Worm (Caenorhabditis elegans) whole organism, L1 larva: ENCODE measurements around the gene T25B6.5.
A peak's percentile ranks its signal among the peaks of the same experiment; 100 is the strongest.

Source experiments
- C34B4.2 ChIP-seq: sonication (generic microtip); optimal IDR thresholded peaks from 2 replicates; lab custom pipeline; 2017; ENCODE audit warnings: mild to moderate bottlenecking, missing genetic modification characterization, missing compliant biosample characterization
- alr-1 ChIP-seq: fragments of 200-800 bp; sonication (Bioruptor generic); optimal IDR thresholded peaks from 2 replicates; lab custom pipeline; 2018; ENCODE audit warnings: borderline replicate concordance, mild to moderate bottlenecking, missing genetic modification characterization, missing compliant biosample characterization
- ama-1 ChIP-seq: fragments of 150-350 bp; optimal IDR thresholded peaks from 2 replicates; lab custom pipeline; 2014
- ceh-8 ChIP-seq: fragments of 200-800 bp; sonication (Bioruptor generic); optimal IDR thresholded peaks from 2 replicates; lab custom pipeline; 2018; ENCODE audit warnings: mild to moderate bottlenecking, missing genetic modification characterization, moderate library complexity, missing compliant biosample characterization
- ceh-82 ChIP-seq, 3 experiments: fragments of 150-350 bp in 1 of 3; sonication (generic microtip) in 2 of 3; optimal IDR thresholded peaks; 2 replicates each; lab custom pipeline; 2014 to 2017; ENCODE audit warnings: missing biosample characterization in 3 of 3, missing genetic modification characterization in 3 of 3
- ceh-90 ChIP-seq: sonication (generic microtip); optimal IDR thresholded peaks from 2 replicates; lab custom pipeline; 2016; ENCODE audit warnings: missing genetic modification characterization, missing compliant biosample characterization
- ces-1 ChIP-seq: fragments of 150-350 bp; optimal IDR thresholded peaks from 2 replicates; lab custom pipeline; 2014; ENCODE audit warnings: missing biosample characterization, missing genetic modification reagents, missing genetic modification characterization
- dpl-1 ChIP-seq, 3 experiments: fragments of 150-350 bp in 2 of 3; sonication (generic microtip) in 1 of 3; optimal IDR thresholded peaks; 2 replicates each; lab custom pipeline; 2014 to 2017; ENCODE audit warnings: missing biosample characterization in 3 of 3, missing genetic modification characterization in 3 of 3, missing genetic modification reagents in 3 of 3
- dsc-1 ChIP-seq: sonication (generic microtip); optimal IDR thresholded peaks from 2 replicates; lab custom pipeline; 2016; ENCODE audit warnings: mild to moderate bottlenecking, missing genetic modification characterization, missing compliant biosample characterization
- egl-13 ChIP-seq: sonication (generic microtip); optimal IDR thresholded peaks from 2 replicates; lab custom pipeline; 2016; ENCODE audit warnings: missing genotype, missing genetic modification reagents, missing genetic modification characterization, missing compliant biosample characterization
- elt-2 ChIP-seq: sonication (generic microtip); optimal IDR thresholded peaks from 2 replicates; lab custom pipeline; 2016; ENCODE audit warnings: missing genetic modification characterization, mild to moderate bottlenecking, inconsistent platforms, missing compliant biosample characterization, missing genetic modification reagents
- fkh-10 ChIP-seq: sonication (generic microtip); optimal IDR thresholded peaks from 2 replicates; lab custom pipeline; 2017; ENCODE audit warnings: missing biosample characterization, missing genetic modification reagents, missing genetic modification characterization
- fkh-8 ChIP-seq: sonication (generic microtip); optimal IDR thresholded peaks from 2 replicates; lab custom pipeline; 2016; ENCODE audit warnings: mild to moderate bottlenecking, missing genetic modification characterization, missing compliant biosample characterization
- grh-1 ChIP-seq: fragments of 200-800 bp; sonication (Bioruptor generic); IDR thresholded peaks from 2 replicates; pipeline ENCODE4 v1.3.6; 2022; ENCODE audit warnings: missing genetic modification reagents, missing genetic modification characterization, missing compliant biosample characterization
- hlh-17 ChIP-seq: fragments of 200-800 bp; sonication (Bioruptor generic); optimal IDR thresholded peaks from 2 replicates; lab custom pipeline; 2018; ENCODE audit warnings: missing genetic modification characterization, mild to moderate bottlenecking, missing compliant biosample characterization, moderate library complexity, borderline replicate concordance
- hpl-2 ChIP-seq: fragments of 150-350 bp; optimal IDR thresholded peaks from 2 replicates; lab custom pipeline; 2014; ENCODE audit warnings: missing biosample characterization, missing genetic modification reagents, missing genetic modification characterization
- isw-1 ChIP-seq: fragments of 200-800 bp; sonication (Bioruptor generic); IDR thresholded peaks from 2 replicates; pipeline ENCODE4 v1.3.6; 2022; ENCODE audit warnings: missing genetic modification characterization, missing compliant biosample characterization
- lin-14 ChIP-seq: fragments of 200-800 bp; sonication (Bioruptor generic); optimal IDR thresholded peaks from 2 replicates; lab custom pipeline; 2018; ENCODE audit warnings: mild to moderate bottlenecking, missing genetic modification characterization, moderate library complexity, missing compliant biosample characterization
- lin-35 ChIP-seq, 2 experiments: fragments of 150-350 bp; optimal IDR thresholded peaks; 2 replicates each; lab custom pipeline; 2014; ENCODE audit warnings: missing biosample characterization in 2 of 2, missing genetic modification characterization in 2 of 2, missing genetic modification reagents in 2 of 2
- lir-3 ChIP-seq: sonication (generic microtip); optimal IDR thresholded peaks from 2 replicates; lab custom pipeline; 2016; ENCODE audit warnings: mild to moderate bottlenecking, missing genetic modification characterization, moderate library complexity, missing compliant biosample characterization; ENCODE audit not compliant: poor library complexity
- lsy-2 ChIP-seq, 2 experiments: fragments of 150-350 bp; optimal IDR thresholded peaks; 2 replicates each; lab custom pipeline; 2014; ENCODE audit warnings: missing biosample characterization in 2 of 2, missing genetic modification characterization in 2 of 2
- nhr-19 ChIP-seq: fragments of 200-800 bp; sonication (Bioruptor generic); conservative IDR thresholded peaks from 2 replicates; pipeline ENCODE4 v1.3.6; 2022; ENCODE audit warnings: missing genetic modification characterization, missing compliant biosample characterization
- nhr-20 ChIP-seq: sonication (generic microtip); optimal IDR thresholded peaks from 2 replicates; lab custom pipeline; 2016; ENCODE audit warnings: mild to moderate bottlenecking, missing genetic modification characterization, missing compliant biosample characterization
- nhr-237 ChIP-seq: fragments of 150-350 bp; optimal IDR thresholded peaks from 2 replicates; lab custom pipeline; 2014; ENCODE audit warnings: missing biosample characterization, missing genetic modification characterization
- nhr-47 ChIP-seq: sonication (generic microtip); optimal IDR thresholded peaks from 2 replicates; lab custom pipeline; 2016; ENCODE audit warnings: mild to moderate bottlenecking, missing genetic modification characterization, moderate library complexity, missing compliant biosample characterization
- nhr-71 ChIP-seq: sonication (generic microtip); optimal IDR thresholded peaks from 2 replicates; lab custom pipeline; 2016; ENCODE audit warnings: mild to moderate bottlenecking, missing genetic modification characterization, moderate library complexity, missing compliant biosample characterization
- nhr-76 ChIP-seq: sonication (generic microtip); optimal IDR thresholded peaks from 2 replicates; lab custom pipeline; 2017; ENCODE audit warnings: missing biosample characterization, missing genetic modification characterization
- nhr-84 ChIP-seq: sonication (generic microtip); optimal IDR thresholded peaks from 2 replicates; lab custom pipeline; 2017; ENCODE audit warnings: missing biosample characterization, missing genetic modification characterization
- nhr-85 ChIP-seq: sonication (generic microtip); peaks from one replicate; lab custom pipeline; 2016; ENCODE audit warnings: missing genetic modification characterization, inconsistent platforms, missing compliant biosample characterization
- rnt-1 ChIP-seq: sonication (generic microtip); optimal IDR thresholded peaks from 2 replicates; lab custom pipeline; 2016; ENCODE audit warnings: mild to moderate bottlenecking, missing genetic modification characterization, moderate library complexity, missing compliant biosample characterization
- snpc-4 ChIP-seq: fragments of 150-350 bp; optimal IDR thresholded peaks from 2 replicates; lab custom pipeline; 2014; ENCODE audit warnings: missing biosample characterization, missing genetic modification characterization
- snu-23 ChIP-seq: sonication (generic microtip); optimal IDR thresholded peaks from 2 replicates; lab custom pipeline; 2016; ENCODE audit warnings: missing genetic modification characterization, missing compliant biosample characterization
- sox-4 ChIP-seq: sonication (generic microtip); optimal IDR thresholded peaks from 2 replicates; lab custom pipeline; 2016; ENCODE audit warnings: missing genetic modification characterization, missing compliant biosample characterization
- sptf-1 ChIP-seq: fragments of 150-350 bp; optimal IDR thresholded peaks from 2 replicates; lab custom pipeline; 2014; ENCODE audit warnings: missing biosample characterization, missing genetic modification characterization
- swsn-7 ChIP-seq: sonication (generic microtip); optimal IDR thresholded peaks from 2 replicates; lab custom pipeline; 2016; ENCODE audit warnings: missing genetic modification characterization, missing compliant biosample characterization
- tbx-2 ChIP-seq: sonication (generic microtip); optimal IDR thresholded peaks from 2 replicates; lab custom pipeline; 2016; ENCODE audit warnings: missing genetic modification characterization, missing compliant biosample characterization
- unc-86 ChIP-seq: sonication (generic microtip); optimal IDR thresholded peaks from 2 replicates; lab custom pipeline; 2016; ENCODE audit warnings: missing genetic modification characterization, missing compliant biosample characterization
- xbp-1 ChIP-seq: sonication (generic microtip); optimal IDR thresholded peaks from 2 replicates; lab custom pipeline; 2016; ENCODE audit warnings: missing genetic modification characterization, missing compliant biosample characterization

The T25B6.5 gene

ce11 chrX:8995527-8995946, 26.0 kb downstream of the T25B6.5 start:
- TF ChIP-seq nhr-85 (tag; lab: Kevin White, UChicago): no peak
- TF ChIP-seq dpl-1 (GFP tag; optimal IDR thresholded peaks at IDR 0.05; lab: Kevin White, UChicago): peak in 1 of 3 experiments; percentile 2
- TF ChIP-seq egl-13 (tag; lab: Kevin White, UChicago): peak; percentile 49
- TF ChIP-seq elt-2 (tag; lab: Kevin White, UChicago): no peak
- no peak for TF ChIP-seq nhr-237 (tag; lab: Kevin White, UChicago)
- peak; percentile 51 for TF ChIP-seq swsn-7 (tag; lab: Kevin White, UChicago)
- TF ChIP-seq sox-4 (tag; lab: Kevin White, UChicago): no peak
- TF ChIP-seq rnt-1 (tag; lab: Kevin White, UChicago): peak; percentile 24
- no peak for TF ChIP-seq sptf-1 (tag; lab: Kevin White, UChicago)
- no peak for TF ChIP-seq hlh-17 (GFP tag; lab: Kevin White, UChicago)
- peak; percentile 23 for TF ChIP-seq nhr-20 (tag; lab: Kevin White, UChicago)
- no peak for TF ChIP-seq snpc-4 (tag; lab: Kevin White, UChicago)
- peak; percentile 36 for TF ChIP-seq xbp-1 (tag; lab: Kevin White, UChicago)
- TF ChIP-seq nhr-76 (tag; lab: Kevin White, UChicago): no peak
- peak; percentile 61 for TF ChIP-seq ceh-8 (GFP tag; lab: Kevin White, UChicago)
- TF ChIP-seq nhr-71 (tag; lab: Kevin White, UChicago): peak; percentile 68
- TF ChIP-seq ceh-90 (tag; lab: Kevin White, UChicago): no peak
- TF ChIP-seq hpl-2 (GFP tag; lab: Kevin White, UChicago): no peak
- no peak for TF ChIP-seq alr-1 (tag; lab: Kevin White, UChicago)
- no peak for TF ChIP-seq ces-1 (GFP tag; lab: Kevin White, UChicago)
- peak in 1 of 2 experiments; percentile 30 for TF ChIP-seq lsy-2 (tag; optimal IDR thresholded peaks at IDR 0.05; lab: Kevin White, UChicago)
- no peak for TF ChIP-seq ama-1
- peak; percentile 51 for TF ChIP-seq fkh-10 (GFP tag; lab: Kevin White, UChicago)
- peak; percentile 60 for TF ChIP-seq unc-86 (tag; lab: Kevin White, UChicago)
- peak; percentile 30 for TF ChIP-seq nhr-47
- TF ChIP-seq tbx-2 (tag; lab: Kevin White, UChicago): peak; percentile 55
- TF ChIP-seq isw-1 (GFP tag; lab: Robert Waterston, UW): peak; percentile 12; the same call in 1 of the 2 replicates
- TF ChIP-seq nhr-84 (tag; lab: Kevin White, UChicago): no peak
- peak; percentile 40 for TF ChIP-seq dsc-1 (tag; lab: Kevin White, UChicago)
- peak in 2 of 3 experiments; percentile 53 to 59 for TF ChIP-seq ceh-82 (tag; optimal IDR thresholded peaks at IDR 0.05; lab: Kevin White, UChicago)
- peak; percentile 59 for TF ChIP-seq snu-23
- TF ChIP-seq lir-3 (tag; lab: Kevin White, UChicago): peak; percentile 16
- TF ChIP-seq grh-1 (GFP tag; lab: Robert Waterston, UW): no peak
- TF ChIP-seq lin-35 (GFP tag; optimal IDR thresholded peaks at IDR 0.05; lab: Kevin White, UChicago): peak in 1 of 2 experiments; percentile 11
- peak; percentile 91 for TF ChIP-seq lin-14 (GFP tag; lab: Kevin White, UChicago)
- TF ChIP-seq nhr-19 (GFP tag; lab: Robert Waterston, UW): peak; percentile 14; the same call in 1 of the 2 replicates
- TF ChIP-seq fkh-8 (tag; lab: Kevin White, UChicago): peak; percentile 54
- TF ChIP-seq, all 84 proteins: peak for 22

DNA sequence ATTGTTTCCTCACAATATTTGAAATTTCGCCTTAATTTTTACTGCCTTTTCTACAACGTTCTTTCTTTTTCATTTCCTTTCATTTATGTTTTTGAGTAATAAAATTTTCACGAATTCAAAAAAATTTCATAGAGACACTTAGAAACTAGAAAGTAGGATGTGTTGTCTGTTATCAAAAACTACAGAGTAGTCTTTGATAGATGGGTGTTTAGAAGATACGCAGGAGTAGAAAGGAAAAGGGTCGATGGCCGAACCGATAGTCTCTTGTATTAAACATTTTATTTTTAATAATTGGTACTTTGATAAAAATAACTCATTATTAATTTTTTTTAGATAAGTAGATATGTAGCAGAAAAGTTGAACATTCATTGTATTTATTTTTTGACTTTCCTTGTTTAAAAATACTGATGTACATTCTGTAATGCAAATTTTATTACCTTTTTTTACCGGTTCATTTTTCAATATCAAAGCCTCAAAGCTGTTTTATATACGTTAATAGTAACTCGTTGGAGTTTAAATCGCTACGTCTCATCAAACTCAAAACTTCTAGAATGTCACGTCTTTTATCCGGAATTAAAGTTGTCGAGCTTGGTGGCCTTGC, 29.6 kb downstream of the T25B6.5 start, which contains the start of gene C24A3.4:
Gene C24A3.4 (plus strand): TSS at position 551 of the 601 bp plus-strand sequence.
- TF ChIP-seq nhr-20 (tag; lab: Kevin White, UChicago) (peak; percentile 86), C34B4.2 (tag; lab: Kevin White, UChicago) (no peak)
